Fruit fly (Drosophila melanogaster) whole organism, prepupa: ENCODE measurements around the gene CG42834.

Source experiments
- Blimp-1 ChIP-seq: fragments of 200-800 bp; sonication (Bioruptor generic); optimal IDR thresholded peaks from 3 replicates; lab custom pipeline; 2017; ENCODE audit warnings: missing biosample characterization, missing genetic modification characterization, mild to moderate bottlenecking, moderate library complexity, missing genetic modification reagents
- CG10631 ChIP-seq: fragments of 200-800 bp; sonication (Bioruptor generic); optimal IDR thresholded peaks from 2 replicates; lab custom pipeline; 2016; ENCODE audit warnings: missing biosample characterization, missing genetic modification characterization
- CG10669 ChIP-seq: fragments of 200-800 bp; sonication (Bioruptor generic); optimal IDR thresholded peaks from 3 replicates; lab custom pipeline; 2018; ENCODE audit warnings: missing biosample characterization, mild to moderate bottlenecking, missing genetic modification characterization, moderate library complexity
- CG11294 ChIP-seq: fragments of 200-800 bp; sonication (Bioruptor generic); IDR thresholded peaks from 2 replicates; pipeline ENCODE4 v1.3.6; 2022; ENCODE audit warnings: missing biosample characterization, missing genetic modification characterization
- CG15336 ChIP-seq: fragments of 200-800 bp; sonication (Bioruptor generic); IDR thresholded peaks from 2 replicates; pipeline ENCODE4 v1.3.6; 2022; ENCODE audit warnings: missing biosample characterization, missing genetic modification characterization
- CG1621 ChIP-seq: fragments of 200-800 bp; sonication (Bioruptor generic); optimal IDR thresholded peaks from 3 replicates; lab custom pipeline; 2018; ENCODE audit warnings: missing biosample characterization, mild to moderate bottlenecking, missing genetic modification characterization
- CG3032 ChIP-seq: fragments of 200-800 bp; optimal IDR thresholded peaks from 2 replicates; lab custom pipeline; 2019; ENCODE audit warnings: missing biosample characterization, mild to moderate bottlenecking, missing genetic modification characterization, moderate library complexity
- CG31627 ChIP-seq: fragments of 200-800 bp; sonication (Bioruptor generic); optimal IDR thresholded peaks from 3 replicates; lab custom pipeline; 2016; ENCODE audit warnings: missing biosample characterization, missing genetic modification characterization
- CG34406 ChIP-seq: fragments of 200-800 bp; sonication (Bioruptor generic); optimal IDR thresholded peaks from 3 replicates; lab custom pipeline; 2016; ENCODE audit warnings: missing biosample characterization, missing genetic modification characterization
- CG4318 ChIP-seq: fragments of 200-800 bp; sonication (Bioruptor generic); optimal IDR thresholded peaks from 3 replicates; lab custom pipeline; 2017; ENCODE audit warnings: missing biosample characterization, mild to moderate bottlenecking, missing genetic modification characterization
- CG6163 ChIP-seq: fragments of 200-800 bp; sonication (Bioruptor generic); IDR thresholded peaks from 3 replicates; pipeline ENCODE4 v1.3.6; 2022; ENCODE audit warnings: missing biosample characterization, missing genetic modification characterization
- CG6792 ChIP-seq: fragments of 200-800 bp; sonication (Bioruptor generic); optimal IDR thresholded peaks from 3 replicates; lab custom pipeline; 2016; ENCODE audit warnings: missing biosample characterization, missing genetic modification characterization
- CG6808 ChIP-seq: fragments of 200-800 bp; sonication (Bioruptor generic); optimal IDR thresholded peaks from 3 replicates; lab custom pipeline; 2017; ENCODE audit warnings: missing biosample characterization, missing genetic modification characterization, mild to moderate bottlenecking, moderate library complexity, missing genetic modification reagents
- CG6854 ChIP-seq: fragments of 200-800 bp; sonication (Bioruptor generic); optimal IDR thresholded peaks from 2 replicates; lab custom pipeline; 2017; ENCODE audit warnings: missing biosample characterization, mild to moderate bottlenecking, missing genetic modification characterization
- CG7368 ChIP-seq: fragments of 200-800 bp; sonication (Bioruptor generic); optimal IDR thresholded peaks from 3 replicates; lab custom pipeline; 2016; ENCODE audit warnings: missing biosample characterization, missing genetic modification characterization
- CG8119 ChIP-seq: fragments of 200-800 bp; sonication (Bioruptor generic); IDR thresholded peaks from 3 replicates; pipeline ENCODE4 v1.3.6; 2022; ENCODE audit warnings: missing biosample characterization, missing genetic modification characterization
- CG9139 ChIP-seq: fragments of 200-800 bp; sonication (Bioruptor generic); optimal IDR thresholded peaks from 3 replicates; lab custom pipeline; 2017; ENCODE audit warnings: missing biosample characterization, mild to moderate bottlenecking, missing genetic modification characterization
- Eip75B ChIP-seq: fragments of 200-800 bp; sonication (Bioruptor generic); optimal IDR thresholded peaks from 3 replicates; lab custom pipeline; 2016; ENCODE audit warnings: missing biosample characterization, missing genetic modification characterization
- Eip78C ChIP-seq: fragments of 200-800 bp; sonication (Bioruptor generic); peaks from one replicate; lab custom pipeline; 2016; ENCODE audit warnings: missing biosample characterization, missing genetic modification characterization
- Eip93F ChIP-seq: fragments of 200-800 bp; sonication (Bioruptor generic); optimal IDR thresholded peaks from 2 replicates; lab custom pipeline; 2016; ENCODE audit warnings: missing biosample characterization, mild to moderate bottlenecking, missing genetic modification characterization
- Ets21C ChIP-seq: fragments of 200-800 bp; sonication (Bioruptor generic); optimal IDR thresholded peaks from 3 replicates; lab custom pipeline; 2016; ENCODE audit warnings: missing biosample characterization, missing genetic modification characterization
- Ets96B ChIP-seq: fragments of 200-800 bp; optimal IDR thresholded peaks from 2 replicates; lab custom pipeline; 2019; ENCODE audit warnings: missing biosample characterization, mild to moderate bottlenecking, missing genetic modification characterization, moderate library complexity
- Lpt ChIP-seq: fragments of 200-800 bp; sonication (Bioruptor generic); optimal IDR thresholded peaks from 3 replicates; lab custom pipeline; 2016; ENCODE audit warnings: missing biosample characterization, missing genetic modification characterization
- OdsH ChIP-seq: fragments of 200-800 bp; sonication (Bioruptor generic); optimal IDR thresholded peaks from 3 replicates; lab custom pipeline; 2016; ENCODE audit warnings: missing biosample characterization, missing genetic modification characterization
- Smox ChIP-seq: fragments of 200-800 bp; sonication (Bioruptor generic); optimal IDR thresholded peaks from 3 replicates; lab custom pipeline; 2016; ENCODE audit warnings: missing biosample characterization, missing genetic modification characterization
- Sox102F ChIP-seq: fragments of 200-800 bp; sonication (Bioruptor generic); optimal IDR thresholded peaks from 2 replicates; lab custom pipeline; 2016; ENCODE audit warnings: missing biosample characterization, mild to moderate bottlenecking, missing genetic modification characterization
- achi ChIP-seq: fragments of 200-800 bp; sonication (Bioruptor generic); optimal IDR thresholded peaks from 3 replicates; lab custom pipeline; 2016; ENCODE audit warnings: missing biosample characterization, missing genetic modification characterization
- acj6 ChIP-seq: fragments of 200-800 bp; sonication (Bioruptor generic); optimal IDR thresholded peaks from 3 replicates; lab custom pipeline; 2016; ENCODE audit warnings: missing biosample characterization, missing genetic modification characterization
- cyc ChIP-seq: fragments of 200-800 bp; sonication (Bioruptor generic); optimal IDR thresholded peaks from 3 replicates; lab custom pipeline; 2016; ENCODE audit warnings: missing biosample characterization, missing genetic modification characterization
- dac ChIP-seq: fragments of 200-800 bp; sonication (Bioruptor generic); optimal IDR thresholded peaks from 2 replicates; lab custom pipeline; 2017; ENCODE audit warnings: missing biosample characterization, mild to moderate bottlenecking, missing genetic modification characterization
- dsx ChIP-seq: fragments of 200-800 bp; optimal IDR thresholded peaks from 3 replicates; lab custom pipeline; 2019; ENCODE audit warnings: missing biosample characterization, mild to moderate bottlenecking, missing genetic modification characterization, moderate library complexity; ENCODE audit not compliant: poor library complexity, severe bottlenecking
- eg ChIP-seq: fragments of 200-800 bp; sonication (Bioruptor generic); IDR thresholded peaks from 3 replicates; pipeline ENCODE4 v1.3.6; 2022; ENCODE audit warnings: missing biosample characterization, missing genetic modification characterization
- esn ChIP-seq: fragments of 200-800 bp; sonication (Bioruptor generic); optimal IDR thresholded peaks from 2 replicates; lab custom pipeline; 2016; ENCODE audit warnings: missing biosample characterization, mild to moderate bottlenecking, missing genetic modification characterization, moderate library complexity
- fd59A ChIP-seq: fragments of 200-800 bp; sonication (Bioruptor generic); optimal IDR thresholded peaks from 2 replicates; lab custom pipeline; 2017; ENCODE audit warnings: missing biosample characterization, mild to moderate bottlenecking, missing genetic modification characterization, missing genetic modification reagents
- fkh ChIP-seq: fragments of 200-800 bp; sonication (Bioruptor generic); optimal IDR thresholded peaks from 3 replicates; lab custom pipeline; 2017; ENCODE audit warnings: missing biosample characterization, mild to moderate bottlenecking, missing genetic modification characterization, moderate library complexity
- lz ChIP-seq: fragments of 200-800 bp; sonication (Bioruptor generic); optimal IDR thresholded peaks from 3 replicates; lab custom pipeline; 2016; ENCODE audit warnings: missing biosample characterization, missing genetic modification characterization
- net ChIP-seq: fragments of 200-800 bp; sonication (Bioruptor generic); optimal IDR thresholded peaks from 3 replicates; lab custom pipeline; 2016; ENCODE audit warnings: missing biosample characterization, missing genetic modification characterization
- salr ChIP-seq, 2 experiments: fragments of 200-800 bp; sonication (Bioruptor generic); optimal IDR thresholded peaks; 3 replicates each; lab custom pipeline; 2016 to 2018; ENCODE audit warnings: missing biosample characterization in 2 of 2, missing genetic modification characterization in 2 of 2, mild to moderate bottlenecking in 1 of 2
- svp ChIP-seq: fragments of 200-800 bp; sonication (Bioruptor generic); peaks from one replicate; lab custom pipeline; 2016; ENCODE audit warnings: missing biosample characterization, missing genetic modification characterization
- topi ChIP-seq: fragments of 200-800 bp; sonication (Bioruptor generic); optimal IDR thresholded peaks from 3 replicates; lab custom pipeline; 2016; ENCODE audit warnings: missing biosample characterization, missing genetic modification characterization
- vri ChIP-seq: fragments of 200-800 bp; sonication (Bioruptor generic); optimal IDR thresholded peaks from 3 replicates; lab custom pipeline; 2016; ENCODE audit warnings: missing biosample characterization, mild to moderate bottlenecking, missing genetic modification characterization

Gene CG42834

DNA sequence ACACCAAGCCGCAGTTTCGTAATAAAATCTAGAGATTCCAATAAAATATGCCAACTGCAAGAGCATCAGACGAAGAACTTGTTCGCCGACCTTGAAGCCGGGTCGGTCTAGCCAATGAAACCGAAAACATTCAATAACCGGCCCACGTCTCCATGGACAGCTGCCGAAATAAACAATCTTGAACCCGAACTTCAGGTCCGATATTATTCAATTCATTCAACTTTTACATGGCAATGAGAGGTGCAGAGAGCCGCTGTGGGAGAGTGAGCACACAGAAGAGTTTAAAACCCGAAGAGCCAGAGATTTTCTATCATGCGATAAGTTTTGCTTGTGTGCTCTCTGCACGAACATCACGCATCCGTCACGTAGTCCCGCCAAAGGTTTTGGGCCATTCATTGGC lies 41.1 kb upstream of the CG42834 start:
- TF ChIP-seq CG6808 (GFP tag; lab: Kevin White, UChicago) (no peak), CG7368 (GFP tag; lab: Kevin White, UChicago) (no peak), Blimp-1 (GFP tag; lab: Kevin White, UChicago) (peak; percentile 9), dsx (no peak), CG3032 (no peak), CG15336 (GFP tag; lab: Robert Waterston, UW) (no peak)

DNA sequence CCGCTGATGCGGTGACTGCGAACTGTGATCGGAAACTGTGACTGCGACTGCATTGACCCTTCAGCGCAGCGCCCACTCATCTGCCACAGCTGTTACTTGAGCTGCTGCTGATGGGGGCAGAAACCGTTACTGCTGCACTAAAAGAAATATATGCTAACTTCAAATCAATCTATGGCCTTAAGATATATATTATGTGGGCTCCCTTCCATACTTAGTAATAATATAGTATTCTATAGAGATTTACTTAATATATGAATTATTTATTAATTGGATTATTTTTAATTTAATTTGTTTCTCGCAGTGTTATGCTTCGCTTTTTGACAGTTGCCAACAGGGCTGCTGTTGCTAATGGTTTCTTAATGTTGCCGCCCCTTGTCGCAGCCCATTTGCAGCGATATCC lies 39.5 kb upstream of the CG42834 start:
- TF ChIP-seq Smox (GFP tag; lab: Kevin White, UChicago): no peak
- no peak for TF ChIP-seq CG10669 (GFP tag; lab: Kevin White, UChicago)
- TF ChIP-seq svp: peak; percentile 58
- 0 out of 3 replicates have a peak, but pooled peaks have one; percentile 22 for TF ChIP-seq eg (GFP tag; lab: Robert Waterston, UW)
- TF ChIP-seq, all 60 proteins: peak for 2

DNA sequence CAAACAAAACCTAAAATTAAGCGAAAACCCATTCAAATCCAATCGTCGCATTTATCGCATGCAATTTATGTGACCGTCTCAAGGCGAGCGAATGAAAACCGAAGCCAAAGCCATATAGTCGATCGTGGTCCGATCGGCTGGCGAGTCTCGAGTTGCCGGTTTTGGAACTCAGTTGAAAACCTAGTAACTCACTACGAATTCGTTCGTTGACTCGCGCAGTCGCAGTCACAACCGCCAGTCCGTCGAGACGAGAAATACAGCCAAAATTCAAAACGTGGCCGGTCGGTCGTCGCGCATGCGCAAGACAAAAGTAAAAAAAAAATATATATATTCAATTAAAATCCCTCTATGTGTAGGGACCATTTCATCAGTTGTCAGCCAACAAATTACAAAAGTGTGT lies 38.8 kb upstream of the CG42834 start, which contains the start of gene lute:
lute (plus strand) TSS at position 203 of the 400 bp plus-strand sequence.
- TF ChIP-seq Eip78C (peak; percentile 59), CG6163 (GFP tag; lab: Robert Waterston, UW) (0 out of 3 replicates have a peak, but pooled peaks have one; percentile 24), Sox102F (GFP tag; lab: Kevin White, UChicago) (peak; percentile 4), CG1621 (tag; lab: Kevin White, UChicago) (no peak)
- TF ChIP-seq, all 60 proteins: peak for 3

DNA sequence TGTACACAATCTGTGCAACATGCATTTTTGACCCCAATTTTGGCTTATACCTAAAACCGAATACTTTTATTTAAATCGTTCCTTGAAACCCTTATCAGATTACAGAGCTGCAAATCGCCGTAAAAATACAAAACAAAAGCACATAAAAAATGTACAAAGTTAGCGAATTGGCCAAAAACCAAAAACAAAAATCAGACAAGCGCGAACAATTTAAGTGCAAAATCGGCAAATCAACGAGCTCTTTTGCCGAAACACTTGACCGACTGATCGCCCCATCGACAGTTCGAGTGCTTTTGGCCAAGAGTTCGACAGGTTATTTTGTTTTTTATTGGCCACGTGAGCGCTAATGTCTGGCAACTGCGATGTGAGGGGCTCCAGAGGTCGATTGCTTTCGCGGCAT lies 36.6 kb upstream of the CG42834 start:
- TF ChIP-seq achi (GFP tag; lab: Kevin White, UChicago) (no peak), Sox102F (GFP tag; lab: Kevin White, UChicago) (no peak), cyc (GFP tag; lab: Kevin White, UChicago) (no peak), CG6854 (GFP tag; lab: Kevin White, UChicago) (no peak), Ets21C (GFP tag; lab: Kevin White, UChicago) (no peak), CG6163 (GFP tag; lab: Robert Waterston, UW) (no peak), OdsH (GFP tag; lab: Kevin White, UChicago) (no peak), fd59A (GFP tag; lab: Kevin White, UChicago) (no peak), Lpt (no peak), CG11294 (no peak), vri (no peak), Eip93F (GFP tag; lab: Kevin White, UChicago) (no peak), topi (GFP tag; lab: Kevin White, UChicago) (no peak), Eip75B (GFP tag; lab: Kevin White, UChicago) (no peak), CG15336 (GFP tag; lab: Robert Waterston, UW) (no peak), CG34406 (GFP tag; lab: Kevin White, UChicago) (no peak), lz (no peak), dac (GFP tag; lab: Kevin White, UChicago) (no peak), CG4318 (no peak), CG9139 (GFP tag; lab: Kevin White, UChicago) (no peak)

DNA sequence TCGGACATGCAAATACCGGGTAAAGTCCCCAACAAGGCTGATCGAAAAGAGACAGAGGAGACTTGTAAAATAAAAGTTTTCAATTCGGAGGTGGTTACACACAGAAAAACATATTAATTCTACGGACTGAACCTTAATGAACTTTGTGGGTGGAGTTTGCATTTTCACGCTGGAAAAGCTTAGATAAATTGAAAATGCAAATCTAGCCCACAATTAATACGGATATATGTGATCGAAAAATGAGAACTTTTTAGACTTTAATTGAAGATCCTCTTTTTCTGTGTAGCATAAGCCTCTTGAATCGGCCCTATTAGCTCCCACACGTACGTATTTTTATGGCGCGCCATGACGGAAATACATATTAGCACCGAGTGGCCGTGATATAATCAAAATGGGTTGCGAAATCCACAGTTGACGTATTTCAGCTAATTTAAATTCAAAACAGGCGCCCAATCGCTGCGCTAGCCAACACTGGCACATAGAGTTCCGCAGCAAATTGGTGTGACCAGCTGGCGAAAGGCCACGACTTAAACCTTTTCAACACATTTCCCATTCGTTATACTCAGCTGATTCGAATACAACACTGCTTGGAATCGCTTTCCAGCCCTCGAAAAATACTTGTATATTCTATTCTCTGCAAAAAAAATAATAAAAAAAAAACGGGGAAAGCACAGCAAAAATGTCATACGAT lies 33.1 kb upstream of the CG42834 start:
- peak; percentile 47 for TF ChIP-seq CG6792 (GFP tag; lab: Kevin White, UChicago)
- peak; percentile 42 for TF ChIP-seq Ets96B (tag; lab: Kevin White, UChicago)
- TF ChIP-seq net (GFP tag; lab: Kevin White, UChicago): peak; percentile 62
- TF ChIP-seq Smox (GFP tag; lab: Kevin White, UChicago): peak; percentile 51
- TF ChIP-seq fkh (GFP tag; lab: Kevin White, UChicago): peak; percentile 42
- peak; percentile 76 for TF ChIP-seq esn (GFP tag; lab: Kevin White, UChicago)
- peak; percentile 36 for TF ChIP-seq Blimp-1 (GFP tag; lab: Kevin White, UChicago)
- peak; percentile 79 for TF ChIP-seq svp
- peak; percentile 8; the same call in 1 of the 2 replicates for TF ChIP-seq CG15336 (GFP tag; lab: Robert Waterston, UW)
- TF ChIP-seq CG3032: peak; percentile 50
- peak; percentile 33 for TF ChIP-seq Eip75B (GFP tag; lab: Kevin White, UChicago)
- TF ChIP-seq CG4318: no peak
- peak; percentile 11; the same call in 1 of the 2 replicates for TF ChIP-seq CG11294
- TF ChIP-seq CG31627 (GFP tag; lab: Kevin White, UChicago): peak; percentile 59
- TF ChIP-seq OdsH (GFP tag; lab: Kevin White, UChicago): peak; percentile 2
- TF ChIP-seq salr (GFP tag; optimal IDR thresholded peaks at IDR 0.05; lab: Kevin White, UChicago): peak in 1 of 2 experiments; percentile 24
- no peak for TF ChIP-seq CG6854 (GFP tag; lab: Kevin White, UChicago)
- TF ChIP-seq CG10631 (GFP tag; lab: Kevin White, UChicago): peak; percentile 68
- TF ChIP-seq eg (GFP tag; lab: Robert Waterston, UW): peak; percentile 52
- peak; percentile 19 for TF ChIP-seq CG6808 (GFP tag; lab: Kevin White, UChicago)
- TF ChIP-seq CG8119: no peak
- peak; percentile 13 for TF ChIP-seq acj6 (GFP tag; lab: Kevin White, UChicago)
- peak; percentile 62 for TF ChIP-seq cyc (GFP tag; lab: Kevin White, UChicago)
- peak; percentile 72 for TF ChIP-seq lz
